Worm (Caenorhabditis elegans): ENCODE measurements around the gene dnj-9.

- TF ChIP-seq nfya-1 (tag; optimal IDR thresholded peaks at IDR 0.05) = no peak
- TF ChIP-seq rnt-1 (tag; optimal IDR thresholded peaks at IDR 0.05) = no peak
- no peak for TF ChIP-seq C38D4.7 (GFP tag; optimal IDR thresholded peaks at IDR 0.05)
- no peak for TF ChIP-seq ref-2 (tag; optimal IDR thresholded peaks at IDR 0.05)
- peak; percentile 80 for TF ChIP-seq elt-2 (tag; optimal IDR thresholded peaks at IDR 0.05)
- TF ChIP-seq lin-11 (tag; optimal IDR thresholded peaks at IDR 0.05) = no peak
- TF ChIP-seq dve-1 (tag; optimal IDR thresholded peaks at IDR 0.05) = no peak
- no peak for TF ChIP-seq tbx-2 (tag; optimal IDR thresholded peaks at IDR 0.05)
- no peak for TF ChIP-seq npax-4 (tag; optimal IDR thresholded peaks at IDR 0.05)
- TF ChIP-seq ceh-18 (tag; optimal IDR thresholded peaks at IDR 0.05) = no peak
Measured at ce11 chrII:4802917-4803316, 48.9 kb upstream of the dnj-9 start.

Data from whole organism, late embryonic.